Fruit fly (Drosophila melanogaster): ENCODE measurements around the gene CG6204.

CG6204 gene

DNA sequence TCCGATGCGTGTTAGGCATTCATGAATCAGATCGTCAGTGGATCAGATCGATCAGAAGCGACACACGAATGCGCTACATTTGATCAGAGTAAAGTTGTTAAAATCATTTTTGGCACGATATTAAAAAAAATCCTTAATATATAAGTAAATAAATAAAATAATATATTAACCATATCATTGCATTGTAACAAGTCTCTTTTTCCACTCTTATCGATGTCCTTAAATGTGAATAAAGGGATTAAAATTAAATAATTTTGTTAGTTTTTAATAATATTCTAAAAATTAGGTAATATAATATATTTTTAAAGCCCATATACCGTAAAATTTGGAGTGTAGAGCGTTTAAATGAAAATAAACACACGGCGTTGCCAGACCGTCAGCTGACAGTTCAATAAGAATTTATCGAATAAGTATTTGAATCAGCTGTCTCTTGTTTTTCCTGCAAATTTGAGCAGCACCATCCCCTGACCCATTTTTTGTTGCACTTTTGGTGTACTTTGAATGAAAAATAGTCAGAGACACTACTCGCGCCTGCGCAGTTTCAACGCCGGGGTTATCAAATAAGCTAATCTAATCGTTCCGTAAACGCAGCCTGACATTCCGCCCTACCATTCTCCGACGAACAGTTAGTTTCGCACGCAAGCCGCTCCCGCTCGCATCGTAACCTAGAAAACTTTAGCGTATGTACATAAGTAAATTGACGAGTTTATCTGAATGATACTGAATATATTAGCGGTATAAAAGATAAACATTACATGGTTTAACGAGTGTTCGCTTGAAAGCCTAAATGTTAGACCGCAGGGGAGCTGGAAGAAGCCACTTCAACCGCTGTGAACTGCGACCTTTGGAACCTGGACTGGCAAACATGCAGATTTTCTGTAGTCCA lies 41.5 kb upstream of the CG6204 start, which contains the start of the genes p38a and CG6178 (continued):
- TF ChIP-seq CG15601 (tag; optimal IDR thresholded peaks at IDR 0.05) = peak; percentile 95
- no peak for TF ChIP-seq ato (GFP tag; IDR thresholded peaks at IDR 0.05; ENCODE audit: partially characterized antibody)
- peak; percentile 62 for TF ChIP-seq vfl (GFP tag; optimal IDR thresholded peaks at IDR 0.05)
- peak; percentile 95 for TF ChIP-seq dmrt11E (tag; optimal IDR thresholded peaks at IDR 0.05)
- TF ChIP-seq CG17912 (GFP tag; optimal IDR thresholded peaks at IDR 0.05) = peak; percentile 91
- no peak for TF ChIP-seq Hmx (GFP tag; optimal IDR thresholded peaks at IDR 0.05)
- TF ChIP-seq MBD-R2 (GFP tag; IDR thresholded peaks at IDR 0.05) = peak; percentile 81
- TF ChIP-seq CG2889 (GFP tag; IDR thresholded peaks at IDR 0.05) = peak; percentile 94
- TF ChIP-seq CG7839 (tag; optimal IDR thresholded peaks at IDR 0.05) = peak; percentile 99
- TF ChIP-seq Dref (GFP tag; IDR thresholded peaks at IDR 0.05) = peak; percentile 63
- TF ChIP-seq HLH4C (GFP tag; IDR thresholded peaks at IDR 0.05; ENCODE audit: partially characterized antibody) = no peak
- peak; percentile 99 for TF ChIP-seq CG18262 (tag; optimal IDR thresholded peaks at IDR 0.05)
- TF ChIP-seq twi (tag; optimal IDR thresholded peaks at IDR 0.05) = peak; percentile 95
- TF ChIP-seq Bteb2 (GFP tag; optimal IDR thresholded peaks at IDR 0.05) = peak; percentile 21
- peak; percentile 94 for TF ChIP-seq D19B (GFP tag; optimal IDR thresholded peaks at IDR 0.05)
- peak; percentile 48 for TF ChIP-seq CTCF (GFP tag; optimal IDR thresholded peaks at IDR 0.05)
- peak; percentile 77; the same call in 1 of the 2 replicates for TF ChIP-seq CG10321 (GFP tag; IDR thresholded peaks at IDR 0.05)
- TF ChIP-seq CG12299 (tag; optimal IDR thresholded peaks at IDR 0.05) = peak; percentile 94
- no peak for TF ChIP-seq fru (optimal IDR thresholded peaks at IDR 0.05)
- peak; percentile 98 for TF ChIP-seq CG9727 (GFP tag; optimal IDR thresholded peaks at IDR 0.05)
- TF ChIP-seq CG17359 (tag; optimal IDR thresholded peaks at IDR 0.05) = peak; percentile 97
- peak; percentile 93 for TF ChIP-seq Nf-YC (tag; optimal IDR thresholded peaks at IDR 0.05)
- TF ChIP-seq Oli (tag; optimal IDR thresholded peaks at IDR 0.05) = peak; percentile 99
- TF ChIP-seq CrebB (tag; optimal IDR thresholded peaks at IDR 0.05) = peak; percentile 82
- TF ChIP-seq z (GFP tag; IDR thresholded peaks at IDR 0.05) = peak; percentile 43; the same call in 1 of the 3 replicates
- peak; percentile 98 for TF ChIP-seq Fer3 (tag; optimal IDR thresholded peaks at IDR 0.05)
- peak; percentile 16 for TF ChIP-seq CG12769 (tag; optimal IDR thresholded peaks at IDR 0.05)
- TF ChIP-seq Mes4 (GFP tag; optimal IDR thresholded peaks at IDR 0.05) = peak; percentile 21
- TF ChIP-seq CG6683 (GFP tag; optimal IDR thresholded peaks at IDR 0.05) = peak; percentile 95
- no peak for TF ChIP-seq tll (GFP tag; optimal IDR thresholded peaks at IDR 0.05)
- peak; percentile 92 for TF ChIP-seq sd (tag; optimal IDR thresholded peaks at IDR 0.05)
- TF ChIP-seq Hr51 (GFP tag; optimal IDR thresholded peaks at IDR 0.05) = peak; percentile 52 to 99
- TF ChIP-seq CG6791 (GFP tag; IDR thresholded peaks at IDR 0.05; ENCODE audit: partially characterized antibody) = 0 out of 3 replicates have a peak, but pooled peaks have one; percentile 51
- TF ChIP-seq Sox102F (GFP tag; optimal IDR thresholded peaks at IDR 0.05) = peak; percentile 99
- TF ChIP-seq HmgZ (tag; optimal IDR thresholded peaks at IDR 0.05) = peak; percentile 91
- TF ChIP-seq YL-1 (GFP tag; optimal IDR thresholded peaks at IDR 0.05) = peak; percentile 78
- TF ChIP-seq CG16813 (GFP tag; IDR thresholded peaks at IDR 0.05; ENCODE audit: partially characterized antibody) = no peak
- peak; percentile 84 for TF ChIP-seq mirr (GFP tag; optimal IDR thresholded peaks at IDR 0.05)
- TF ChIP-seq CG6272 (GFP tag; IDR thresholded peaks at IDR 0.05) = peak; percentile 94
- no peak for TF ChIP-seq Tbp (GFP tag; optimal IDR thresholded peaks at IDR 0.05)
- TF ChIP-seq ham (GFP tag; IDR thresholded peaks at IDR 0.05) = peak; percentile 90
- TF ChIP-seq cwo (GFP tag; optimal IDR thresholded peaks at IDR 0.05) = peak; percentile 96
- TF ChIP-seq sug (tag; optimal IDR thresholded peaks at IDR 0.05) = peak; percentile 95
- TF ChIP-seq CG17361 (GFP tag; IDR thresholded peaks at IDR 0.05) = peak; percentile 100
- TF ChIP-seq Chrac-16 (GFP tag; optimal IDR thresholded peaks at IDR 0.05) = peak; percentile 89
- TF ChIP-seq Fer2 (tag; optimal IDR thresholded peaks at IDR 0.05) = peak; percentile 97
- peak; percentile 92 for TF ChIP-seq org-1 (GFP tag; optimal IDR thresholded peaks at IDR 0.05)
- TF ChIP-seq ci (GFP tag; IDR thresholded peaks at IDR 0.05) = peak; percentile 89
